Fruit fly (Drosophila melanogaster) whole organism, prepupa: ENCODE data around the gene CG13999.

ENCODE experiments used
- Blimp-1 ChIP-seq: fragments of 200-800 bp; sonication (Bioruptor generic); optimal IDR thresholded peaks from 3 replicates; lab custom pipeline; 2017; ENCODE audit warnings: missing biosample characterization, missing genetic modification characterization, mild to moderate bottlenecking, moderate library complexity, missing genetic modification reagents
- CG10631 ChIP-seq: fragments of 200-800 bp; sonication (Bioruptor generic); optimal IDR thresholded peaks from 2 replicates; lab custom pipeline; 2016; ENCODE audit warnings: missing biosample characterization, missing genetic modification characterization
- CG10669 ChIP-seq: fragments of 200-800 bp; sonication (Bioruptor generic); optimal IDR thresholded peaks from 3 replicates; lab custom pipeline; 2018; ENCODE audit warnings: missing biosample characterization, mild to moderate bottlenecking, missing genetic modification characterization, moderate library complexity
- CG11294 ChIP-seq: fragments of 200-800 bp; sonication (Bioruptor generic); IDR thresholded peaks from 2 replicates; pipeline ENCODE4 v1.3.6; 2022; ENCODE audit warnings: missing biosample characterization, missing genetic modification characterization
- CG11762 ChIP-seq: fragments of 200-800 bp; sonication (Bioruptor generic); optimal IDR thresholded peaks from 3 replicates; lab custom pipeline; 2016; ENCODE audit warnings: missing biosample characterization, missing genetic modification characterization; ENCODE audit not compliant: insufficient read depth
- CG11902 ChIP-seq: fragments of 200-800 bp; sonication (Bioruptor generic); optimal IDR thresholded peaks from 3 replicates; lab custom pipeline; 2016; ENCODE audit warnings: missing biosample characterization, missing genetic modification characterization
- CG1621 ChIP-seq: fragments of 200-800 bp; sonication (Bioruptor generic); optimal IDR thresholded peaks from 3 replicates; lab custom pipeline; 2018; ENCODE audit warnings: missing biosample characterization, mild to moderate bottlenecking, missing genetic modification characterization
- CG16779 ChIP-seq: fragments of 200-800 bp; sonication (Bioruptor generic); optimal IDR thresholded peaks from 3 replicates; lab custom pipeline; 2017; ENCODE audit warnings: missing biosample characterization, mild to moderate bottlenecking, missing genetic modification characterization
- CG3032 ChIP-seq: fragments of 200-800 bp; optimal IDR thresholded peaks from 2 replicates; lab custom pipeline; 2019; ENCODE audit warnings: missing biosample characterization, mild to moderate bottlenecking, missing genetic modification characterization, moderate library complexity
- CG32006 ChIP-seq: fragments of 200-800 bp; sonication (Bioruptor generic); optimal IDR thresholded peaks from 3 replicates; lab custom pipeline; 2017; ENCODE audit warnings: missing biosample characterization, mild to moderate bottlenecking, missing genetic modification characterization
- CG34406 ChIP-seq: fragments of 200-800 bp; sonication (Bioruptor generic); optimal IDR thresholded peaks from 3 replicates; lab custom pipeline; 2016; ENCODE audit warnings: missing biosample characterization, missing genetic modification characterization
- CG3919 ChIP-seq: fragments of 200-800 bp; sonication (Bioruptor generic); optimal IDR thresholded peaks from 3 replicates; lab custom pipeline; 2016; ENCODE audit warnings: missing biosample characterization, missing genetic modification characterization
- CG4318 ChIP-seq: fragments of 200-800 bp; sonication (Bioruptor generic); optimal IDR thresholded peaks from 3 replicates; lab custom pipeline; 2017; ENCODE audit warnings: missing biosample characterization, mild to moderate bottlenecking, missing genetic modification characterization
- CG6163 ChIP-seq: fragments of 200-800 bp; sonication (Bioruptor generic); IDR thresholded peaks from 3 replicates; pipeline ENCODE4 v1.3.6; 2022; ENCODE audit warnings: missing biosample characterization, missing genetic modification characterization
- CG6276 ChIP-seq: fragments of 200-800 bp; sonication (Bioruptor generic); optimal IDR thresholded peaks from 2 replicates; lab custom pipeline; 2017; ENCODE audit warnings: missing biosample characterization, mild to moderate bottlenecking, missing genetic modification characterization
- CG6792 ChIP-seq: fragments of 200-800 bp; sonication (Bioruptor generic); optimal IDR thresholded peaks from 3 replicates; lab custom pipeline; 2016; ENCODE audit warnings: missing biosample characterization, missing genetic modification characterization
- CG6808 ChIP-seq: fragments of 200-800 bp; sonication (Bioruptor generic); optimal IDR thresholded peaks from 3 replicates; lab custom pipeline; 2017; ENCODE audit warnings: missing biosample characterization, missing genetic modification characterization, mild to moderate bottlenecking, moderate library complexity, missing genetic modification reagents
- CG7368 ChIP-seq: fragments of 200-800 bp; sonication (Bioruptor generic); optimal IDR thresholded peaks from 3 replicates; lab custom pipeline; 2016; ENCODE audit warnings: missing biosample characterization, missing genetic modification characterization
- CG8632 ChIP-seq: fragments of 200-800 bp; sonication (Bioruptor generic); optimal IDR thresholded peaks from 3 replicates; lab custom pipeline; 2016; ENCODE audit warnings: missing biosample characterization, missing genetic modification characterization
- CG9139 ChIP-seq: fragments of 200-800 bp; sonication (Bioruptor generic); optimal IDR thresholded peaks from 3 replicates; lab custom pipeline; 2017; ENCODE audit warnings: missing biosample characterization, mild to moderate bottlenecking, missing genetic modification characterization
- Eip75B ChIP-seq: fragments of 200-800 bp; sonication (Bioruptor generic); optimal IDR thresholded peaks from 3 replicates; lab custom pipeline; 2016; ENCODE audit warnings: missing biosample characterization, missing genetic modification characterization
- Eip93F ChIP-seq: fragments of 200-800 bp; sonication (Bioruptor generic); optimal IDR thresholded peaks from 2 replicates; lab custom pipeline; 2016; ENCODE audit warnings: missing biosample characterization, mild to moderate bottlenecking, missing genetic modification characterization
- Ets21C ChIP-seq: fragments of 200-800 bp; sonication (Bioruptor generic); optimal IDR thresholded peaks from 3 replicates; lab custom pipeline; 2016; ENCODE audit warnings: missing biosample characterization, missing genetic modification characterization
- Gug ChIP-seq: fragments of 200-800 bp; sonication (Bioruptor generic); IDR thresholded peaks from 2 replicates; pipeline ENCODE4 v1.3.6; 2022; ENCODE audit warnings: missing biosample characterization, missing genetic modification characterization
- Hr4 ChIP-seq: fragments of 200-800 bp; sonication (Bioruptor generic); optimal IDR thresholded peaks from 3 replicates; lab custom pipeline; 2016; ENCODE audit warnings: missing biosample characterization, missing genetic modification characterization
- OdsH ChIP-seq: fragments of 200-800 bp; sonication (Bioruptor generic); optimal IDR thresholded peaks from 3 replicates; lab custom pipeline; 2016; ENCODE audit warnings: missing biosample characterization, missing genetic modification characterization
- Smox ChIP-seq: fragments of 200-800 bp; sonication (Bioruptor generic); optimal IDR thresholded peaks from 3 replicates; lab custom pipeline; 2016; ENCODE audit warnings: missing biosample characterization, missing genetic modification characterization
- Sox102F ChIP-seq: fragments of 200-800 bp; sonication (Bioruptor generic); optimal IDR thresholded peaks from 2 replicates; lab custom pipeline; 2016; ENCODE audit warnings: missing biosample characterization, mild to moderate bottlenecking, missing genetic modification characterization
- Sox14 ChIP-seq: fragments of 200-800 bp; sonication (Bioruptor generic); optimal IDR thresholded peaks from 3 replicates; lab custom pipeline; 2016; ENCODE audit warnings: missing biosample characterization, missing genetic modification characterization
- Sox15 ChIP-seq: fragments of 200-800 bp; sonication (Bioruptor generic); optimal IDR thresholded peaks from 3 replicates; lab custom pipeline; 2016; ENCODE audit warnings: missing biosample characterization, missing genetic modification characterization
- achi ChIP-seq: fragments of 200-800 bp; sonication (Bioruptor generic); optimal IDR thresholded peaks from 3 replicates; lab custom pipeline; 2016; ENCODE audit warnings: missing biosample characterization, missing genetic modification characterization
- cyc ChIP-seq: fragments of 200-800 bp; sonication (Bioruptor generic); optimal IDR thresholded peaks from 3 replicates; lab custom pipeline; 2016; ENCODE audit warnings: missing biosample characterization, missing genetic modification characterization
- dac ChIP-seq: fragments of 200-800 bp; sonication (Bioruptor generic); optimal IDR thresholded peaks from 2 replicates; lab custom pipeline; 2017; ENCODE audit warnings: missing biosample characterization, mild to moderate bottlenecking, missing genetic modification characterization
- dsx ChIP-seq: fragments of 200-800 bp; optimal IDR thresholded peaks from 3 replicates; lab custom pipeline; 2019; ENCODE audit warnings: missing biosample characterization, mild to moderate bottlenecking, missing genetic modification characterization, moderate library complexity; ENCODE audit not compliant: poor library complexity, severe bottlenecking
- esn ChIP-seq: fragments of 200-800 bp; sonication (Bioruptor generic); optimal IDR thresholded peaks from 2 replicates; lab custom pipeline; 2016; ENCODE audit warnings: missing biosample characterization, mild to moderate bottlenecking, missing genetic modification characterization, moderate library complexity
- fd59A ChIP-seq: fragments of 200-800 bp; sonication (Bioruptor generic); optimal IDR thresholded peaks from 2 replicates; lab custom pipeline; 2017; ENCODE audit warnings: missing biosample characterization, mild to moderate bottlenecking, missing genetic modification characterization, missing genetic modification reagents
- fd85E ChIP-seq: fragments of 200-800 bp; sonication (Bioruptor generic); optimal IDR thresholded peaks from 3 replicates; lab custom pipeline; 2016; ENCODE audit warnings: missing biosample characterization, missing genetic modification characterization
- fkh ChIP-seq: fragments of 200-800 bp; sonication (Bioruptor generic); optimal IDR thresholded peaks from 3 replicates; lab custom pipeline; 2017; ENCODE audit warnings: missing biosample characterization, mild to moderate bottlenecking, missing genetic modification characterization, moderate library complexity
- lz ChIP-seq: fragments of 200-800 bp; sonication (Bioruptor generic); optimal IDR thresholded peaks from 3 replicates; lab custom pipeline; 2016; ENCODE audit warnings: missing biosample characterization, missing genetic modification characterization
- net ChIP-seq: fragments of 200-800 bp; sonication (Bioruptor generic); optimal IDR thresholded peaks from 3 replicates; lab custom pipeline; 2016; ENCODE audit warnings: missing biosample characterization, missing genetic modification characterization
- pdm3 ChIP-seq: fragments of 200-800 bp; sonication (Bioruptor generic); optimal IDR thresholded peaks from 3 replicates; lab custom pipeline; 2016; ENCODE audit warnings: missing biosample characterization, missing genetic modification characterization
- salr ChIP-seq, 2 experiments: fragments of 200-800 bp; sonication (Bioruptor generic); optimal IDR thresholded peaks; 3 replicates each; lab custom pipeline; 2016 to 2018; ENCODE audit warnings: missing biosample characterization in 2 of 2, missing genetic modification characterization in 2 of 2, mild to moderate bottlenecking in 1 of 2
- svp ChIP-seq: fragments of 200-800 bp; sonication (Bioruptor generic); peaks from one replicate; lab custom pipeline; 2016; ENCODE audit warnings: missing biosample characterization, missing genetic modification characterization
- topi ChIP-seq: fragments of 200-800 bp; sonication (Bioruptor generic); optimal IDR thresholded peaks from 3 replicates; lab custom pipeline; 2016; ENCODE audit warnings: missing biosample characterization, missing genetic modification characterization
- vri ChIP-seq: fragments of 200-800 bp; sonication (Bioruptor generic); optimal IDR thresholded peaks from 3 replicates; lab custom pipeline; 2016; ENCODE audit warnings: missing biosample characterization, mild to moderate bottlenecking, missing genetic modification characterization

Gene CG13999

dm6 chr2L:5945651-5946547 is 10.4 kb downstream of the CG13999 start:
- TF ChIP-seq svp (GFP tag; lab: Kevin White, UChicago) (peak; percentile 90), CG6276 (GFP tag; lab: Kevin White, UChicago) (no peak)

DNA sequence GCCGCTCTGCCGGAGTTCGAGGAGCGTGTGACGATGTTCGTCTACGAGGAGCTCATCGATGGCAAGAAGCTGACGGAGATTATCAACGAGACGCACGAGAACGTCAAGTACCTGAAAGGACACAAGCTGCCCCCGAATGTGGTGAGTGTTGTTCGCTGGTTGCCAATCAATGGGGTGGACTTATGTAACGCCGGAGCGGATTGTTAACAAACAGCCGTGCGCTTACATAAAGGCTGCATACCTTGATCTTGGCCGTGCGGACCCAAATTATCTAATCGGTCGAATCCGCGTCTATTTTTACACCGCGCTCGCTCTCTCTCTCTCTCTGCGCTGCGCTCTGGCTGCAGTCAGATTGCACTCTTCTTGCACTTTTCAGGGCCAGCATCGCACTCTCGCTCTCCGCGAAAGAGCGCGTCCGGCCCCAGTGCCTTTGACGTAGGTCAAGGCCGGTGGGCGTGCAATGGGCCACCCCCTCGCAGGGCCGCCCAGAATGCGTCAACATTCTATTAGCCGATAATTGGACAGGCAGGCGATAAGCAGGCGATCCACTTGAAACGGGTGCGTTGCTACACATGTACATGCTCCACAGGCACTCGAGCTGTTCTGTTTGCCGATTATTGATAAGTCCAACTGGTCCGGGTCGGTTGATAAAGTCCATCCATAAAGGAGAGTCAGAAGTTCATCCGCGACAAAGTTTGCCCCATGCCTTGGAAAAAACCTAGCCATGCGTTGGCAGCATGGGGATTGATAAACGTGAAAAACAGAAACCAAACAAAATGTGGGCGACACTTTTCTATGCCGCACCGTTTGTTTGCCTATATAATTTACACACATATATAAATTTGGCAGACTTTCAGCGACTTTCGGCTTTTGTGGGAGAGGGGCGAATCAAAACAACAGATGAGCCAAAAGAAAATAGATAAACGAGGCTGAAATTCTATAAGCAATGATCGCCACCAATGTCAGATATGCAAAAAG is 11.7 kb downstream of the CG13999 start:
- peak; percentile 99 for TF ChIP-seq svp (GFP tag; lab: Kevin White, UChicago)
- no peak for TF ChIP-seq CG10669 (GFP tag; lab: Kevin White, UChicago)
- peak; percentile 74 for TF ChIP-seq fkh
- peak; percentile 22 for TF ChIP-seq CG1621
- TF ChIP-seq CG4318 (GFP tag; lab: Kevin White, UChicago) = no peak
- TF ChIP-seq CG6808 (GFP tag; lab: Kevin White, UChicago) = no peak
- no peak for TF ChIP-seq Hr4
- TF ChIP-seq dac (GFP tag; lab: Kevin White, UChicago) = no peak
- TF ChIP-seq Smox = no peak
- no peak for TF ChIP-seq topi (GFP tag; lab: Kevin White, UChicago)
- no peak for TF ChIP-seq CG8632 (GFP tag; lab: Kevin White, UChicago)
- TF ChIP-seq achi (GFP tag; lab: Kevin White, UChicago) = no peak
- no peak for TF ChIP-seq CG10631 (GFP tag; lab: Kevin White, UChicago)
- no peak for TF ChIP-seq CG3919 (GFP tag; lab: Kevin White, UChicago)
- TF ChIP-seq CG6792 = no peak
- no peak for TF ChIP-seq net
- TF ChIP-seq CG11294 (GFP tag; lab: Robert Waterston, UW) = no peak
- TF ChIP-seq Sox15 = no peak
- no peak for TF ChIP-seq Sox14 (GFP tag; lab: Kevin White, UChicago)
- no peak for TF ChIP-seq esn
- no peak for TF ChIP-seq CG9139 (GFP tag; lab: Kevin White, UChicago)
- no peak for TF ChIP-seq cyc
- TF ChIP-seq CG6163 = peak; percentile 58; the same call in 1 of the 3 replicates
- no peak for TF ChIP-seq CG11902 (GFP tag; lab: Kevin White, UChicago)
- TF ChIP-seq pdm3 = no peak
- TF ChIP-seq Ets21C = no peak
- no peak for TF ChIP-seq fd85E (GFP tag; lab: Kevin White, UChicago)
- peak; percentile 10 for TF ChIP-seq Eip93F (GFP tag; lab: Kevin White, UChicago)
- no peak for TF ChIP-seq dsx (GFP tag; lab: Kevin White, UChicago)
- no peak for TF ChIP-seq CG32006 (GFP tag; lab: Kevin White, UChicago)
- TF ChIP-seq CG16779 (tag; lab: Kevin White, UChicago) = peak; percentile 58
- TF ChIP-seq Blimp-1 = no peak
- TF ChIP-seq CG11762 (GFP tag; lab: Kevin White, UChicago) = no peak
- no peak for TF ChIP-seq CG7368 (GFP tag; lab: Kevin White, UChicago)
- TF ChIP-seq CG6276 (GFP tag; lab: Kevin White, UChicago) = no peak
- no peak for TF ChIP-seq lz (GFP tag; lab: Kevin White, UChicago)
- TF ChIP-seq Sox102F (GFP tag; lab: Kevin White, UChicago) = no peak
- TF ChIP-seq vri = peak; percentile 58
- peak; percentile 29 for TF ChIP-seq Eip75B (GFP tag; lab: Kevin White, UChicago)
- no peak for TF ChIP-seq salr (GFP tag; optimal IDR thresholded peaks at IDR 0.05; lab: Kevin White, UChicago)
- TF ChIP-seq fd59A (GFP tag; lab: Kevin White, UChicago) = no peak
- TF ChIP-seq Gug (GFP tag; lab: Robert Waterston, UW) = 0 out of 2 replicates have a peak, but pooled peaks have one; percentile 30
- no peak for TF ChIP-seq CG3032 (tag; lab: Kevin White, UChicago)
- TF ChIP-seq OdsH (GFP tag; lab: Kevin White, UChicago) = no peak
- no peak for TF ChIP-seq CG34406
